Fruit fly (Drosophila melanogaster): Measurements from ENCODE around the gene Iyd.
A peak's percentile ranks its signal among the peaks of the same experiment; 100 is the strongest.

Gene Iyd

dm6 chr3L:11083605-11084004, 12.4 kb downstream of the Iyd start:
- TF ChIP-seq Dll (optimal IDR thresholded peaks at IDR 0.05) (no peak), CG8478 (optimal IDR thresholded peaks at IDR 0.05) (no peak), EcR (GFP tag; optimal IDR thresholded peaks at IDR 0.05) (no peak), psq (optimal IDR thresholded peaks at IDR 0.05) (no peak), usp (GFP tag; optimal IDR thresholded peaks at IDR 0.05) (no peak), pan (optimal IDR thresholded peaks at IDR 0.05) (no peak)

- TF ChIP-seq Dll (optimal IDR thresholded peaks at IDR 0.05) (no peak), psq (optimal IDR thresholded peaks at IDR 0.05) (no peak), usp (GFP tag; optimal IDR thresholded peaks at IDR 0.05) (no peak), EcR (GFP tag; optimal IDR thresholded peaks at IDR 0.05) (no peak), pan (optimal IDR thresholded peaks at IDR 0.05) (no peak), CG8478 (optimal IDR thresholded peaks at IDR 0.05) (no peak)
Measured at dm6 chr3L:11074043-11074853, 21.8 kb downstream of the Iyd start, which contains the start of the genes Pfdn2 and Noc1. Gene Pfdn2 (minus strand): TSS chr3L:11074388. Gene Noc1 (plus strand): TSS chr3L:11074769.

- no peak for TF ChIP-seq Dll (optimal IDR thresholded peaks at IDR 0.05)
- TF ChIP-seq usp (GFP tag; optimal IDR thresholded peaks at IDR 0.05) = no peak
- no peak for TF ChIP-seq psq (optimal IDR thresholded peaks at IDR 0.05)
- no peak for TF ChIP-seq pan (optimal IDR thresholded peaks at IDR 0.05)
- TF ChIP-seq CG8478 (optimal IDR thresholded peaks at IDR 0.05) = no peak
- TF ChIP-seq EcR (GFP tag; optimal IDR thresholded peaks at IDR 0.05) = no peak
Measured at dm6 chr3L:11071057-11071456, 25.0 kb downstream of the Iyd start.

dm6 chr3L:11070372-11070854, 25.6 kb downstream of the Iyd start, which contains the start of gene Mocs1:
Gene Mocs1 (plus strand): TSS chr3L:11070526.
- no peak for TF ChIP-seq usp (GFP tag; optimal IDR thresholded peaks at IDR 0.05)
- TF ChIP-seq CG8478 (optimal IDR thresholded peaks at IDR 0.05) = no peak
- no peak for TF ChIP-seq EcR (GFP tag; optimal IDR thresholded peaks at IDR 0.05)
- no peak for TF ChIP-seq psq (optimal IDR thresholded peaks at IDR 0.05)
- no peak for TF ChIP-seq Dll (optimal IDR thresholded peaks at IDR 0.05)
- no peak for TF ChIP-seq pan (optimal IDR thresholded peaks at IDR 0.05)

dm6 chr3L:11069764-11070163, 26.3 kb downstream of the Iyd start, which contains the start of gene CG6310:
Gene CG6310 (minus strand): TSS chr3L:11069864.
- no peak for TF ChIP-seq pan (optimal IDR thresholded peaks at IDR 0.05)
- no peak for TF ChIP-seq psq (optimal IDR thresholded peaks at IDR 0.05)
- no peak for TF ChIP-seq Dll (optimal IDR thresholded peaks at IDR 0.05)
- TF ChIP-seq usp (GFP tag; optimal IDR thresholded peaks at IDR 0.05) = no peak
- no peak for TF ChIP-seq EcR (GFP tag; optimal IDR thresholded peaks at IDR 0.05)
- TF ChIP-seq CG8478 (optimal IDR thresholded peaks at IDR 0.05) = no peak

dm6 chr3L:11065850-11066249, 30.2 kb downstream of the Iyd start:
- TF ChIP-seq pan (optimal IDR thresholded peaks at IDR 0.05) (no peak), EcR (GFP tag; optimal IDR thresholded peaks at IDR 0.05) (no peak), CG8478 (optimal IDR thresholded peaks at IDR 0.05) (no peak), psq (optimal IDR thresholded peaks at IDR 0.05) (no peak), Dll (optimal IDR thresholded peaks at IDR 0.05) (no peak), usp (GFP tag; optimal IDR thresholded peaks at IDR 0.05) (no peak)

dm6 chr3L:11064689-11065088, 31.4 kb downstream of the Iyd start, which contains the start of the genes CG32075, CG45101 and SuUR:
Gene CG32075 (minus strand): TSS chr3L:11064941.
Gene CG45101 (plus strand): TSS chr3L:11064991.
Gene SuUR (plus strand): TSS chr3L:11064991.
- TF ChIP-seq psq (optimal IDR thresholded peaks at IDR 0.05) (no peak), CG8478 (optimal IDR thresholded peaks at IDR 0.05) (no peak), pan (optimal IDR thresholded peaks at IDR 0.05) (no peak), Dll (optimal IDR thresholded peaks at IDR 0.05) (no peak), EcR (GFP tag; optimal IDR thresholded peaks at IDR 0.05) (no peak), usp (GFP tag; optimal IDR thresholded peaks at IDR 0.05) (no peak)

dm6 chr3L:11062441-11062840, 33.6 kb downstream of the Iyd start, which contains the start of gene CG32069:
Gene CG32069 (minus strand): TSS chr3L:11062614.
- no peak for TF ChIP-seq CG8478 (optimal IDR thresholded peaks at IDR 0.05)
- no peak for TF ChIP-seq usp (GFP tag; optimal IDR thresholded peaks at IDR 0.05)
- TF ChIP-seq psq (optimal IDR thresholded peaks at IDR 0.05) = no peak
- no peak for TF ChIP-seq EcR (GFP tag; optimal IDR thresholded peaks at IDR 0.05)
- no peak for TF ChIP-seq Dll (optimal IDR thresholded peaks at IDR 0.05)
- no peak for TF ChIP-seq pan (optimal IDR thresholded peaks at IDR 0.05)

- no peak for TF ChIP-seq Dll (optimal IDR thresholded peaks at IDR 0.05)
- no peak for TF ChIP-seq CG8478 (optimal IDR thresholded peaks at IDR 0.05)
- peak; percentile 87 for TF ChIP-seq pan (optimal IDR thresholded peaks at IDR 0.05)
Measured at dm6 chr3L:11061200-11061599, 34.8 kb downstream of the Iyd start, which contains the start of the genes CG6321 and Blos2. Gene CG6321 (minus strand): TSS chr3L:11061224. Gene Blos2 (plus strand): TSS chr3L:11061571.

dm6 chr3L:11053843-11054242, 42.2 kb downstream of the Iyd start, which contains the start of gene CG7888:
Gene CG7888 (plus strand): TSS chr3L:11054035.
- TF ChIP-seq CG8478 (optimal IDR thresholded peaks at IDR 0.05) (no peak), EcR (GFP tag; optimal IDR thresholded peaks at IDR 0.05) (no peak), psq (optimal IDR thresholded peaks at IDR 0.05) (no peak), Dll (optimal IDR thresholded peaks at IDR 0.05) (no peak), pan (optimal IDR thresholded peaks at IDR 0.05) (no peak), usp (GFP tag; optimal IDR thresholded peaks at IDR 0.05) (no peak)

dm6 chr3L:11052760-11053259, 43.2 kb downstream of the Iyd start:
- no peak for TF ChIP-seq EcR (GFP tag; optimal IDR thresholded peaks at IDR 0.05)
- no peak for TF ChIP-seq CG8478 (optimal IDR thresholded peaks at IDR 0.05)
- no peak for TF ChIP-seq psq (optimal IDR thresholded peaks at IDR 0.05)
- TF ChIP-seq Dll (optimal IDR thresholded peaks at IDR 0.05) = no peak
- TF ChIP-seq usp (GFP tag; optimal IDR thresholded peaks at IDR 0.05) = no peak
- TF ChIP-seq pan (optimal IDR thresholded peaks at IDR 0.05) = no peak

- TF ChIP-seq pan (optimal IDR thresholded peaks at IDR 0.05) (no peak), usp (GFP tag; optimal IDR thresholded peaks at IDR 0.05) (no peak), EcR (GFP tag; optimal IDR thresholded peaks at IDR 0.05) (no peak), Dll (optimal IDR thresholded peaks at IDR 0.05) (no peak), psq (optimal IDR thresholded peaks at IDR 0.05) (no peak), CG8478 (optimal IDR thresholded peaks at IDR 0.05) (no peak)
Measured at dm6 chr3L:11051271-11051670, 44.8 kb downstream of the Iyd start, which contains the start of gene CG43693. Gene CG43693 (minus strand): TSS chr3L:11051371.

Measured in whole organism.